Worm (Caenorhabditis elegans): ENCODE data around the gene F46B6.6.

The F46B6.6 gene

DNA sequence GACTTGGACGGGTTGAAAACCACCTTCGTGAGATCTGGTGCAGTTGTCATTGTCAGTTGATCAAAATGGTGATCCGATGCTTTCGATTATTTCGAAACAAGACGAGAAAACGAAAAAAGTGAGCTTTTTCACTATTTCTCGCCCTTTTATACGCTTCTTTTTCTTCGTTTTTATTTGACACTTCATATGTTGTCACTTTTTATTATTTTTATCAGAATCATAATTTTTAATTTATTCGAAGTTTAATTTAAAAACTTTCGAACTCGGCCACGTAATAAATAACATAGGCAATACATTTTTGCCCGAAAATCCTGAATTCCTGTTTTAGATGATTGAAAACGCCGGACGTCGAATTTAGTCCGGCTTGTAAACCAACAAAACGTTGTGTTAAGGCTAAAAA lies 32.2 kb downstream of the F46B6.6 start, which contains the start of gene F58E6.5:
Gene F58E6.5, minus strand, starts transcription at position 101 of the 400 bp plus-strand sequence.
- TF ChIP-seq fax-1 (tag; optimal IDR thresholded peaks at IDR 0.05) (no peak), fkh-6 (tag; optimal IDR thresholded peaks at IDR 0.05) (no peak), ceh-30 (tag; optimal IDR thresholded peaks at IDR 0.05) (no peak), ceh-45 (GFP tag; IDR thresholded peaks at IDR 0.05) (no peak), pqm-1 (tag; optimal IDR thresholded peaks at IDR 0.05) (no peak), ama-1 (optimal IDR thresholded peaks at IDR 0.05) (no peak), pat-9 (tag; optimal IDR thresholded peaks at IDR 0.05) (no peak), nfya-1 (tag; optimal IDR thresholded peaks at IDR 0.05) (no peak), zip-5 (tag; optimal IDR thresholded peaks at IDR 0.05) (no peak), eyg-1 (tag; optimal IDR thresholded peaks at IDR 0.05) (no peak), C08G9.2 (tag; optimal IDR thresholded peaks at IDR 0.05) (no peak), ceh-22 (tag; optimal IDR thresholded peaks at IDR 0.05) (no peak)

DNA sequence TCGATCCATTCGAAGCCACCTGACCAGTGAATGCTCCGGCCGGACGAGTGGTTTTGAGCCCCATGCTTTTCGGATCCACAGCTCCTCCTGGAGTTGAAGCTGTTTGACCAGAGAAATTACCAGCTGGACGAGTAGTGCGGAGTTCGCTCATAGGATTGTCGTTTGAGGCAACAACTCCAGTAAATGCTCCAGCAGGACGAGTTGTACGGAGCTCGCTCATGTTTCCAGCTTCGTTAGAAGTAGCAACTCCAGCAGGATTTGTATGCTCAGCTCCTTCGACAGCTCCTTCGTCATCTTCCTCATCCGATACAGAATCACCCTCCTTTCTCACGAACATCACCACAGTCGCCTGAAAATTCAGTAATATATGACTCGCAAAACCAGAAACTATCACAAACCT lies 33.1 kb downstream of the F46B6.6 start:
- TF ChIP-seq npax-4 (tag; optimal IDR thresholded peaks at IDR 0.05) (no peak), pag-3 (tag; optimal IDR thresholded peaks at IDR 0.05; ENCODE audit: borderline replicate concordance) (no peak), pax-1 (tag; optimal IDR thresholded peaks at IDR 0.05) (no peak), hlh-6 (tag; optimal IDR thresholded peaks at IDR 0.05) (no peak), F13H6.1 (tag; optimal IDR thresholded peaks at IDR 0.05) (no peak), ceh-30 (tag; optimal IDR thresholded peaks at IDR 0.05) (no peak), zip-5 (tag; optimal IDR thresholded peaks at IDR 0.05) (no peak), eyg-1 (tag; optimal IDR thresholded peaks at IDR 0.05) (no peak), tbx-2 (tag; optimal IDR thresholded peaks at IDR 0.05) (no peak), unc-42 (tag; optimal IDR thresholded peaks at IDR 0.05) (no peak), C38D4.7 (GFP tag; optimal IDR thresholded peaks at IDR 0.05) (no peak), elt-2 (tag; optimal IDR thresholded peaks at IDR 0.05) (no peak), ceh-19 (GFP tag; optimal IDR thresholded peaks at IDR 0.05) (no peak), che-1 (tag; optimal IDR thresholded peaks at IDR 0.05) (no peak), madf-2 (tag; optimal IDR thresholded peaks at IDR 0.05) (no peak), unc-3 (GFP tag; conservative IDR thresholded peaks at IDR 0.05) (no peak), unc-3 (tag; optimal IDR thresholded peaks at IDR 0.05) (no peak), hlh-15 (tag; optimal IDR thresholded peaks at IDR 0.05) (no peak), unc-55 (GFP tag; optimal IDR thresholded peaks at IDR 0.05) (no peak)

DNA sequence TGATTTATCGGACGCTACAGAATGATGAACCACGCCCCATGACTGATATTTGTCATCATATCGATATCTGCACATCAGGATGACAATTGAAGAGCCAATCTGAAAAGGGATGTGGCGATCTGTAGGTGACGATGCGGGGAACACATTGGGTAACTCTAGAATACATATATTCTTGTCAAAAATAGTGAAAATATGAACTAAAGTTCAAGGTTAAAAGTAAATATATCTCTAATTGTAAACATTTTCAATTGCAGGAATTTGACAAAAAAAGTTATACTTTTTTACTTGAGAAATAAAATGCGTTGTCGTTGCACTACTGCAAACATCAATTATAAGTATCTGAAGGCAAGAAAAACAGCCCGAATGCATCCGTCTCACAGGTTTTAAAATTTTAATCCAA lies 33.8 kb downstream of the F46B6.6 start, which contains the start of gene F58E6.6:
Gene F58E6.6, minus strand, starts transcription at position 101 of the 400 bp plus-strand sequence.
- TF ChIP-seq unc-3 (GFP tag; conservative IDR thresholded peaks at IDR 0.05) (no peak), unc-3 (tag; optimal IDR thresholded peaks at IDR 0.05) (no peak), pat-9 (tag; optimal IDR thresholded peaks at IDR 0.05) (no peak), nhr-232 (tag; optimal IDR thresholded peaks at IDR 0.05) (no peak), tbx-2 (tag; optimal IDR thresholded peaks at IDR 0.05) (no peak), zip-5 (tag; optimal IDR thresholded peaks at IDR 0.05) (no peak), npax-4 (tag; optimal IDR thresholded peaks at IDR 0.05) (no peak), ceh-34 (tag; optimal IDR thresholded peaks at IDR 0.05) (no peak), nfya-1 (tag; optimal IDR thresholded peaks at IDR 0.05) (no peak), unc-86 (tag; optimal IDR thresholded peaks at IDR 0.05) (no peak), dmd-4 (tag; optimal IDR thresholded peaks at IDR 0.05; ENCODE audit: borderline replicate concordance) (no peak), hlh-8 (tag; optimal IDR thresholded peaks at IDR 0.05) (no peak), Y22D7AL.16 (tag; optimal IDR thresholded peaks at IDR 0.05) (no peak), unc-55 (GFP tag; optimal IDR thresholded peaks at IDR 0.05) (no peak)

DNA sequence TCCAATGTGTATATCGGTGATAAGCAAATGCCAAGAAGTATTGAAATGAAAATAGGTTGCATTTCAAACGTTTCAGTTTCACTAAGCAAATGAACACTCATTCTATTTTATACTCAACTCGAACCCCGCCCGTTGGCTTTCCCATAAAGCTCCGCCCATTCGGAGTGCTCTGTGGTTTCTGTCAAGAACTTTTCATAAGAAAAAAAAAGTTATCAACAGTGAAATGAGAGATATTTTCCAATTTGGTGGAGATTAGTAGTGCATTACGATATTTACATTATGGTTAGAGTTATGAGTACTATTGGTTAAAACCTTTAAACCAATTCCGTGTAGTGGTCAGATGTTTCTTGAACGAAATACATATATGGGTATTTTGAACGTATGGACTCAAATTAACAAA lies 36.4 kb downstream of the F46B6.6 start, which contains the start of gene F58E6.4:
Gene F58E6.4, minus strand, starts transcription at position 101 of the 400 bp plus-strand sequence.
- TF ChIP-seq hlh-8 (tag; optimal IDR thresholded peaks at IDR 0.05) (no peak), odd-2 (tag; optimal IDR thresholded peaks at IDR 0.05) (no peak), elt-2 (tag; optimal IDR thresholded peaks at IDR 0.05) (no peak), unc-86 (tag; optimal IDR thresholded peaks at IDR 0.05) (no peak), nfya-1 (tag; optimal IDR thresholded peaks at IDR 0.05) (no peak), zip-5 (tag; optimal IDR thresholded peaks at IDR 0.05) (no peak)

DNA sequence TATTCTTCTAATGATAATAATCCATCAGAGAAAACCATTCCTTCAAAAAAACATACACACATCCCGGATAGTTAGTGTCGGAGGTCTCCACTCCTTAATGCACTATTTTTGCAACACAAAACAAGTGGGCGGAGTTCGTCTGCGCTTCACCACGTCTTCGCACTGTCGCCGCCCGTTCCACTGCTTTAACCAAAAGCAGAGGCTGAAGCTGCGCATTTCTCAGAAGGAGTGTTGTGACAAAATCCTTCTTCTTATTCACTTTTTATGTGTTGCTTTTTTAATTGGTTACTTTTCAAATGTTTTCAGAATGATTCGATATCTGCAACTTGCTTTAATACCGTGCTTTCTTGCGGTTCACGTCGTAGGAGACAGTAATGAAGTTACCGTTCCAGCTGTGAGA lies 41.7 kb downstream of the F46B6.6 start, which contains the start of gene F58E6.13:
Gene F58E6.13, plus strand, starts transcription at position 301 of the 400 bp plus-strand sequence.
- TF ChIP-seq odd-2 (tag; optimal IDR thresholded peaks at IDR 0.05) (no peak), lin-11 (tag; optimal IDR thresholded peaks at IDR 0.05) (no peak), pros-1 (tag; optimal IDR thresholded peaks at IDR 0.05) (no peak), ceh-30 (tag; optimal IDR thresholded peaks at IDR 0.05) (no peak), tbx-7 (tag; optimal IDR thresholded peaks at IDR 0.05) (no peak), nfya-1 (tag; optimal IDR thresholded peaks at IDR 0.05) (no peak), sox-2 (GFP tag; IDR thresholded peaks at IDR 0.05) (no peak), ceh-34 (tag; optimal IDR thresholded peaks at IDR 0.05) (no peak), ref-2 (tag; optimal IDR thresholded peaks at IDR 0.05) (no peak), hlh-15 (tag; optimal IDR thresholded peaks at IDR 0.05) (no peak), tbx-2 (tag; optimal IDR thresholded peaks at IDR 0.05) (no peak), unc-55 (GFP tag; optimal IDR thresholded peaks at IDR 0.05) (no peak), ceh-9 (tag; optimal IDR thresholded peaks at IDR 0.05) (no peak), sdc-2 (tag; optimal IDR thresholded peaks at IDR 0.05) (no peak), ama-1 (optimal IDR thresholded peaks at IDR 0.05) (no peak), ceh-24 (tag; optimal IDR thresholded peaks at IDR 0.05) (no peak), pag-3 (tag; optimal IDR thresholded peaks at IDR 0.05; ENCODE audit: borderline replicate concordance) (no peak), fkh-6 (tag; optimal IDR thresholded peaks at IDR 0.05) (no peak), unc-86 (tag; optimal IDR thresholded peaks at IDR 0.05) (no peak), fax-1 (tag; optimal IDR thresholded peaks at IDR 0.05) (no peak)

Data from whole organism, late embryonic.